Worm (Caenorhabditis elegans) whole organism, midembryonic: ENCODE results near the gene cat-4.

Experiments
- T22C8.4 ChIP-seq: fragments of 200-800 bp; sonication (Bioruptor generic); IDR thresholded peaks from 2 replicates; pipeline ENCODE4 v1.3.6; 2022; ENCODE audit warnings: missing genetic modification characterization, missing compliant biosample characterization
- cog-1 ChIP-seq: sonication (generic microtip); optimal IDR thresholded peaks from 2 replicates; lab custom pipeline; 2016; ENCODE audit warnings: missing genetic modification characterization, missing compliant biosample characterization
- flt-1 ChIP-seq: fragments of 200-800 bp; sonication (Bioruptor generic); IDR thresholded peaks from 2 replicates; pipeline ENCODE4 v1.3.6; 2022; ENCODE audit warnings: missing genetic modification characterization, missing compliant biosample characterization
- klf-2 ChIP-seq: fragments of 200-800 bp; sonication (Bioruptor generic); conservative IDR thresholded peaks from 2 replicates; pipeline ENCODE4 v1.3.6; 2022; ENCODE audit warnings: missing genetic modification reagents, missing genetic modification characterization, missing compliant biosample characterization
- ref-1 ChIP-seq: fragments of 200-800 bp; sonication (Bioruptor generic); conservative IDR thresholded peaks from 2 replicates; pipeline ENCODE4 v1.3.6; 2022; ENCODE audit warnings: missing genetic modification reagents, missing genetic modification characterization, missing compliant biosample characterization
- tab-1 ChIP-seq: fragments of 200-800 bp; sonication (Bioruptor generic); IDR thresholded peaks from 2 replicates; pipeline ENCODE4 v1.3.6; 2022; ENCODE audit warnings: missing genetic modification characterization, missing compliant biosample characterization
- ztf-23 ChIP-seq: fragments of 200-800 bp; sonication (Bioruptor generic); IDR thresholded peaks from 2 replicates; pipeline ENCODE4 v1.3.6; 2022; ENCODE audit warnings: missing genetic modification reagents, missing genetic modification characterization, missing compliant biosample characterization

DNA sequence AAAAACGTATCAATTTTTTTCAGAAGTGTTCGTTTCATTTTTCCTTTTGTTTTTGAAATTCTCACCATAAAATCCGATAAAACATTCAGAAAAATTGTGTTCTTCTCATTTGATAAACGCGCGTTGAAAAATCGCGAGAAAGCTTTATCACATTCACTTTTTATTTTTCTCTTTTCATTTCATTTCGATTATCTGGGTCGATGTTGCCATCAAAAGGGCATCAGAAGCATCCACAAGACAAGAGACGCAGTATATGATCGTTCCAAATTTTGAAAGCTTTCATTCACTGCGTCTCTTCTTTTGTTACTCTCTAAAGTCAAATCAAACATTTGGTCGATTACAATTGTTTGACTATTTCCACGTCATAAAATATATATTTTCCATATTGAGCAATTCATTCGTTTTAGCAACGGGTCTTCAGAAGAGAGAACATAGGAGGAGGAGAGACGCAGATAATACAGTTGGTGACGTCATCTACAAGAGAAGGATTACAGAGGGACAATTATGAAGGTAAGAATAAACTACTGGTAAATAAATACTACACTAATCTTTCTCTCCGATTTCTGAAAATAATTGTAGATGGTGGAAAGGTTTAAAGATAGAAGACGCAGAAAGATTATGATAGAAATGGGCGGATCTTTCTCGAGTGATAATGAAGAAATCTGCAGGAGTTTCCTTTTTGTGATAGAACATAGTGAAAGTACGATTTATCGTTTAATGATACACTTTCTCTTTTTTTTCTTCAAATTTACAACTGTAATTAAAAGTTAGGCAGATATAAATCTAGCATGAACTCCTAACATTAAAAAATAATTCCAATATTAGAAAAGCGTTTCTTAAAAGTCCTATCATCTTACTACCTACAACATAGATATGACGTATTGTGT lies 37.6 kb downstream of the cat-4 start, which contains the start of gene H27A22.1:
- TF ChIP-seq klf-2 (GFP tag; lab: Robert Waterston, UW) (no peak), ref-1 (no peak), cog-1 (tag; lab: Kevin White, UChicago) (no peak), ztf-23 (GFP tag; lab: Robert Waterston, UW) (no peak), T22C8.4 (no peak), flt-1 (GFP tag; lab: Robert Waterston, UW) (no peak), tab-1 (GFP tag; lab: Robert Waterston, UW) (no peak)
